Worm (Caenorhabditis elegans) whole organism, L4 larva: ENCODE measurements around the gene cnt-2.

ENCODE experiments used
- F26F4.8 ChIP-seq: fragments of 200-800 bp; sonication (Bioruptor generic); conservative IDR thresholded peaks from 2 replicates; pipeline ENCODE4 v1.3.6; 2022; ENCODE audit warnings: missing genetic modification characterization, missing compliant biosample characterization
- ama-1 ChIP-seq: fragments of 150-350 bp; optimal IDR thresholded peaks from 2 replicates; lab custom pipeline; 2014; ENCODE audit warnings: inconsistent platforms, mixed read lengths
- fkh-10 ChIP-seq: fragments of 150-350 bp; optimal IDR thresholded peaks from 2 replicates; lab custom pipeline; 2014; ENCODE audit warnings: missing biosample characterization, missing genetic modification reagents, missing genetic modification characterization
- fos-1 ChIP-seq: fragments of 150-350 bp; optimal IDR thresholded peaks from 2 replicates; lab custom pipeline; 2014; ENCODE audit warnings: missing biosample characterization, missing genetic modification characterization
- lin-13 ChIP-seq: fragments of 150-350 bp; optimal IDR thresholded peaks from 2 replicates; lab custom pipeline; 2014; ENCODE audit warnings: missing biosample characterization, missing genetic modification reagents, missing genetic modification characterization
- snpc-4 ChIP-seq: fragments of 150-350 bp; optimal IDR thresholded peaks from 2 replicates; lab custom pipeline; 2014; ENCODE audit warnings: missing biosample characterization, missing genetic modification characterization

DNA sequence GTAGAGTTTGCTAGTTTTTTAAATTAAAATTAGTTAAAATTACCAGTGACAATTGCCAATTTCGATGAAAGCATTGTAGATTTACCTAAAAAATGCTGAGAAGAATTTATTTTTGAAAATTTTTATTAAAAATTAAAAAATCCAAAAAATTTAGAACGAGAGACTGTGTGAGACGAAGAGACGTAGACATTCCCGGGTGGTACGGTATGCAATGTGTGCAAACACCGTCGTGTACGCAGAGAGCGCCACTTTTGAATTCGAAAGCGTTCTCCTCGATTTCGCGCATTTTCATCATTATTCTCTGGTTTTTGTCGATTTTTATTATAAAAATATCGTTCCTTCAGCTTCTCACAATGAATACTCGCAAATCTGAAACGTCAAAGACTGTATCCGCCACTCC, 12.0 kb upstream of the cnt-2 start, which contains the start of the genes dhs-11 and orc-1:
- no peak for TF ChIP-seq lin-13 (GFP tag; lab: Kevin White, UChicago)
- TF ChIP-seq snpc-4 (tag; lab: Kevin White, UChicago), result no peak
- no peak for TF ChIP-seq ama-1 (lab: Kevin White, UChicago)
- TF ChIP-seq fos-1 (tag; lab: Kevin White, UChicago), result no peak
- no peak for TF ChIP-seq fkh-10 (GFP tag; lab: Kevin White, UChicago)
- TF ChIP-seq F26F4.8, result no peak
